Worm (Caenorhabditis elegans) whole organism, mixed stage, embryonic: Measurements from ENCODE around the gene plx-2.

Experiments used
- elt-1 ChIP-seq: sonication (generic microtip); optimal IDR thresholded peaks from 2 replicates; lab custom pipeline; 2017; ENCODE audit warnings: missing genetic modification characterization, mild to moderate bottlenecking, missing compliant biosample characterization, antibody characterized with exemption, moderate library complexity, borderline replicate concordance; ENCODE audit not compliant: insufficient read depth
- elt-3 ChIP-seq: fragments of 150-350 bp; optimal IDR thresholded peaks from 2 replicates; lab custom pipeline; 2014; ENCODE audit warnings: missing biosample characterization, missing genetic modification characterization
- lin-13 ChIP-seq: fragments of 150-350 bp; optimal IDR thresholded peaks from 2 replicates; lab custom pipeline; 2014; ENCODE audit warnings: missing biosample characterization, missing genetic modification characterization
- mls-2 ChIP-seq: sonication (generic microtip); optimal IDR thresholded peaks from 2 replicates; lab custom pipeline; 2016; ENCODE audit warnings: mild to moderate bottlenecking, missing genetic modification characterization, moderate library complexity, missing compliant biosample characterization
- nhr-12 ChIP-seq: fragments of 150-350 bp; optimal IDR thresholded peaks from 2 replicates; lab custom pipeline; 2014; ENCODE audit warnings: missing biosample characterization, missing genetic modification characterization
- nhr-2 ChIP-seq: fragments of 150-350 bp; optimal IDR thresholded peaks from 2 replicates; lab custom pipeline; 2014; ENCODE audit warnings: missing biosample characterization, missing genetic modification characterization
- nhr-237 ChIP-seq: fragments of 150-350 bp; optimal IDR thresholded peaks from 2 replicates; lab custom pipeline; 2014; ENCODE audit warnings: missing biosample characterization, missing genetic modification characterization
- nhr-28 ChIP-seq: fragments of 150-350 bp; optimal IDR thresholded peaks from 2 replicates; lab custom pipeline; 2014; ENCODE audit warnings: missing biosample characterization, missing genetic modification characterization
- pha-4 ChIP-seq: fragments of 150-350 bp; optimal IDR thresholded peaks from 2 replicates; lab custom pipeline; 2018; ENCODE audit warnings: missing biosample characterization, missing genetic modification reagents, missing genetic modification characterization
- snpc-4 ChIP-seq: fragments of 150-350 bp; optimal IDR thresholded peaks from 2 replicates; lab custom pipeline; 2014; ENCODE audit warnings: missing biosample characterization, missing genetic modification characterization
- unc-39 ChIP-seq: fragments of 150-350 bp; optimal IDR thresholded peaks from 2 replicates; lab custom pipeline; 2014; ENCODE audit warnings: missing biosample characterization, missing genetic modification characterization
- unc-62 ChIP-seq: fragments of 150-350 bp; optimal IDR thresholded peaks from 2 replicates; lab custom pipeline; 2014; ENCODE audit warnings: missing biosample characterization, missing genetic modification reagents, missing genetic modification characterization

- TF ChIP-seq snpc-4 (tag; lab: Kevin White, UChicago) = no peak
- TF ChIP-seq nhr-28 (tag; lab: Kevin White, UChicago) = no peak
- no peak for TF ChIP-seq unc-62 (GFP tag; lab: Kevin White, UChicago)
- no peak for TF ChIP-seq unc-39 (tag; lab: Kevin White, UChicago)
- TF ChIP-seq elt-3 (tag; lab: Kevin White, UChicago) = no peak
- TF ChIP-seq nhr-2 (tag; lab: Kevin White, UChicago) = no peak
- peak; percentile 75 for TF ChIP-seq pha-4
- peak; percentile 26 for TF ChIP-seq lin-13 (tag; lab: Kevin White, UChicago)
- peak; percentile 85 for TF ChIP-seq nhr-237 (tag; lab: Kevin White, UChicago)
- TF ChIP-seq elt-1 (tag; lab: Kevin White, UChicago) = no peak
- TF ChIP-seq nhr-12 (tag; lab: Kevin White, UChicago) = no peak
- no peak for TF ChIP-seq mls-2 (tag; lab: Kevin White, UChicago)
Observed at ce11 chrII:14441144-14441543, 16.5 kb upstream of the plx-2 start, which contains the start of gene smg-8.
